Fruit fly (Drosophila melanogaster): Measurements from ENCODE around the gene ttk.

The ttk gene

dm6 chr3R:31669153-31669934 lies 44.3 kb upstream of the ttk start, which contains the start of gene Zmynd8 (continued):
- TF ChIP-seq CG4360 (GFP tag; IDR thresholded peaks at IDR 0.05) (peak; percentile 10; the same call in 1 of the 2 replicates), CG1529 (GFP tag; optimal IDR thresholded peaks at IDR 0.05) (no peak), zen (tag; optimal IDR thresholded peaks at IDR 0.05) (peak; percentile 31), CG17802 (tag; optimal IDR thresholded peaks at IDR 0.05) (no peak), dmrt11E (tag; optimal IDR thresholded peaks at IDR 0.05) (no peak), tna (GFP tag; IDR thresholded peaks at IDR 0.05; ENCODE audit: partially characterized antibody) (peak; percentile 81), Asciz (GFP tag; optimal IDR thresholded peaks at IDR 0.05) (no peak), CG31441 (GFP tag; IDR thresholded peaks at IDR 0.05) (no peak; the same call in 1 of the 2 replicates), stwl (tag; optimal IDR thresholded peaks at IDR 0.05) (peak; percentile 89), Taf1 (GFP tag; IDR thresholded peaks at IDR 0.05) (no peak), Six4 (GFP tag; optimal IDR thresholded peaks at IDR 0.05) (no peak), sens-2 (GFP tag; IDR thresholded peaks at IDR 0.05) (no peak), sens (GFP tag) (peak; percentile 27), da (GFP tag; optimal IDR thresholded peaks at IDR 0.05) (no peak), CG7556 (GFP tag; optimal IDR thresholded peaks at IDR 0.05) (no peak), Hand (GFP tag; optimal IDR thresholded peaks at IDR 0.05) (no peak), CG10959 (GFP tag; IDR thresholded peaks at IDR 0.05) (no peak), Dref (GFP tag; IDR thresholded peaks at IDR 0.05) (peak; percentile 94), CHES-1-like (GFP tag; optimal IDR thresholded peaks at IDR 0.05) (peak; percentile 22), lbe (GFP tag; optimal IDR thresholded peaks at IDR 0.05) (no peak), D (optimal IDR thresholded peaks at IDR 0.05) (no peak), D (GFP tag; optimal IDR thresholded peaks at IDR 0.05) (no peak), tap (tag; optimal IDR thresholded peaks at IDR 0.05) (no peak), CG34422 (GFP tag; IDR thresholded peaks at IDR 0.05) (0 out of 3 replicates have a peak, but pooled peaks have one; percentile 12), CG2889 (GFP tag; IDR thresholded peaks at IDR 0.05) (no peak), CG15601 (tag; optimal IDR thresholded peaks at IDR 0.05) (no peak), Dek (tag; optimal IDR thresholded peaks at IDR 0.05) (peak; percentile 0), CG3281 (GFP tag; optimal IDR thresholded peaks at IDR 0.05) (no peak), Antp (GFP tag; optimal IDR thresholded peaks at IDR 0.05) (no peak), oc (tag; optimal IDR thresholded peaks at IDR 0.05) (no peak), CG11696 (GFP tag; IDR thresholded peaks at IDR 0.05) (no peak), fd96Cb (tag; optimal IDR thresholded peaks at IDR 0.05) (no peak), Hmr (GFP tag; optimal IDR thresholded peaks at IDR 0.05) (peak; percentile 46), CG6813 (GFP tag; optimal IDR thresholded peaks at IDR 0.05) (no peak), CG34376 (GFP tag; optimal IDR thresholded peaks at IDR 0.05) (no peak), HLH3B (GFP tag; IDR thresholded peaks at IDR 0.05) (no peak), shn (GFP tag; optimal IDR thresholded peaks at IDR 0.05) (no peak), gsb (GFP tag; IDR thresholded peaks at IDR 0.05) (no peak), E2f2 (GFP tag; IDR thresholded peaks at IDR 0.05) (peak; percentile 97), CoRest (tag; optimal IDR thresholded peaks at IDR 0.05) (peak; percentile 58), CG11695 (GFP tag; IDR thresholded peaks at IDR 0.05) (0 out of 3 replicates have a peak, but pooled peaks have one; percentile 12), ash1 (GFP tag; optimal IDR thresholded peaks at IDR 0.05) (no peak), MBD-R2 (GFP tag; IDR thresholded peaks at IDR 0.05) (peak; percentile 47), CG17829 (tag; optimal IDR thresholded peaks at IDR 0.05) (peak; percentile 4), Scr (GFP tag; IDR thresholded peaks at IDR 0.05; ENCODE audit: partially characterized antibody) (peak; percentile 73), CG12744 (GFP tag; optimal IDR thresholded peaks at IDR 0.05) (no peak), onecut (GFP tag; IDR thresholded peaks at IDR 0.05) (no peak), pum (GFP tag; optimal IDR thresholded peaks at IDR 0.05) (no peak), pita (GFP tag; optimal IDR thresholded peaks at IDR 0.05) (peak; percentile 42), Bgb (GFP tag; IDR thresholded peaks at IDR 0.05; ENCODE audit: partially characterized antibody) (peak; percentile 82)

Measured in whole organism, embryonic.